Fruit fly (Drosophila melanogaster) S2 (cell line): ENCODE data around the gene rudhira.

Experiments used
- CG8478 ChIP-seq: fragments of >200 bp; optimal IDR thresholded peaks from 2 replicates; lab custom pipeline; 2018
- CTCF ChIP-seq, 2 experiments: fragments of >200 bp; optimal IDR thresholded peaks; 2 replicates each; lab custom pipeline; 2018

DNA sequence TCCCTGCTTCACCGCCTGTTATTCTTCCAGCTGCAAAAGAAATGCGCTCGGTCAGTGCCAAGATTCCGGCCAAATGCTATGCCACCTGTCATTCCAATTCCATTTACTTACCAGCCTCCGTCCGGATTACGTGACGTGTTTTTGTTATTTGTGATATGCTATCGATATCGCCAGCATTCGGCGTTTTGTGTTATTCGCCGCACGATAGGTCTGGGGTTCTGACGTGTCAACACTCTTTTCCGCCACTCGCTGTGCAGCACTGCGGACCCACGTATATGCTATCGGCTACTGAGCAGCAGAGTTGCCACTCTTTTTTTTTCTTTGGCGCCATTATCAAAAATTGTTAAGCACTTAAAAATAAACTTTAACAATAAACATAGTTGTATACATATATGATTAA is 35.6 kb downstream of the rudhira start, which contains the start of gene p24-1:
- TF ChIP-seq CG8478 (lab: Kevin White, UChicago) = no peak
- TF ChIP-seq CTCF (optimal IDR thresholded peaks at IDR 0.05; lab: Kevin White, UChicago) = peak; percentile 32 to 39
